Worm (Caenorhabditis elegans) whole organism, L3 larva: ENCODE data around the gene srg-44.

ENCODE experiments used
- ceh-9 ChIP-seq: sonication (generic microtip); optimal IDR thresholded peaks from 2 replicates; lab custom pipeline; 2018; ENCODE audit warnings: missing biosample characterization, missing genetic modification characterization
- skn-1 ChIP-seq: fragments of 150-350 bp; optimal IDR thresholded peaks from 2 replicates; lab custom pipeline; 2014; ENCODE audit warnings: missing biosample characterization, missing genetic modification characterization

- no peak for TF ChIP-seq skn-1
- TF ChIP-seq ceh-9 (tag; lab: Kevin White, UChicago), result no peak
Observed at ce11 chrV:17344876-17345275, 16.3 kb downstream of the srg-44 start, which contains the start of the genes fbxa-188 and fbxa-189.
